Worm (Caenorhabditis elegans) whole organism, L1 larva: ENCODE results near the gene clec-251.

Experiments used
- dsc-1 ChIP-seq: sonication (generic microtip); optimal IDR thresholded peaks from 2 replicates; lab custom pipeline; 2016; ENCODE audit warnings: mild to moderate bottlenecking, missing genetic modification characterization, missing compliant biosample characterization
- hpl-2 ChIP-seq: fragments of 150-350 bp; optimal IDR thresholded peaks from 2 replicates; lab custom pipeline; 2014; ENCODE audit warnings: missing biosample characterization, missing genetic modification reagents, missing genetic modification characterization
- xbp-1 ChIP-seq: sonication (generic microtip); optimal IDR thresholded peaks from 2 replicates; lab custom pipeline; 2016; ENCODE audit warnings: missing genetic modification characterization, missing compliant biosample characterization

- TF ChIP-seq dsc-1: no peak
- no peak for TF ChIP-seq xbp-1 (tag; lab: Kevin White, UChicago)
- no peak for TF ChIP-seq hpl-2 (GFP tag; lab: Kevin White, UChicago)
Measured at ce11 chrV:18731579-18732041, 15.2 kb downstream of the clec-251 start, which contains the start of the genes asp-18 and scl-19.
